Fruit fly (Drosophila melanogaster) whole organism, embryonic: ENCODE measurements around the gene gce.

Source experiments
- CG12219 ChIP-seq: fragments of 200-800 bp; sonication (Bioruptor generic); optimal IDR thresholded peaks from 3 replicates; lab custom pipeline; 2018; ENCODE audit warnings: missing biosample characterization, mild to moderate bottlenecking, missing genetic modification characterization
- CG1529 ChIP-seq: fragments of 200-800 bp; sonication (Bioruptor generic); optimal IDR thresholded peaks from 3 replicates; lab custom pipeline; 2018; ENCODE audit warnings: missing biosample characterization, missing genetic modification characterization
- ash1 ChIP-seq: fragments of 200-800 bp; sonication (Bioruptor generic); optimal IDR thresholded peaks from 2 replicates; lab custom pipeline; 2018; ENCODE audit warnings: missing biosample characterization, mild to moderate bottlenecking, missing genetic modification characterization
- psq ChIP-seq: fragments of 200-800 bp; sonication (Bioruptor generic); optimal IDR thresholded peaks from 2 replicates; lab custom pipeline; 2017; ENCODE audit warnings: missing biosample characterization, missing genetic modification characterization

- TF ChIP-seq ash1, result no peak
- TF ChIP-seq psq (GFP tag; lab: Kevin White, UChicago), result no peak
- no peak for TF ChIP-seq CG12219 (GFP tag; lab: Kevin White, UChicago)
- no peak for TF ChIP-seq CG1529 (GFP tag; lab: Kevin White, UChicago)
Observed at dm6 chrX:15301175-15301574, 3.6 kb downstream of the gce start.
